Worm (Caenorhabditis elegans) whole organism, L4/young adult: ENCODE measurements around the gene Y38C1AA.7.

Experiments
- W03F9.2 ChIP-seq: fragments of 150-350 bp; optimal IDR thresholded peaks from 2 replicates; lab custom pipeline; 2014; ENCODE audit warnings: missing biosample characterization, missing genetic modification characterization
- dao-5 ChIP-seq: sonication (generic microtip); optimal IDR thresholded peaks from 2 replicates; lab custom pipeline; 2016; ENCODE audit warnings: missing genotype, missing genetic modification characterization, moderate library complexity, missing compliant biosample characterization
- him-1 ChIP-seq: sonication (generic microtip); optimal IDR thresholded peaks from 2 replicates; lab custom pipeline; 2016; ENCODE audit warnings: missing genotype, missing genetic modification reagents, missing genetic modification characterization, missing compliant biosample characterization

ce11 chrIV:118786-119185 is 40.0 kb upstream of the Y38C1AA.7 start:
- no peak for TF ChIP-seq W03F9.2 (tag; lab: Kevin White, UChicago)
- TF ChIP-seq dao-5 (tag; lab: Kevin White, UChicago) = no peak
- no peak for TF ChIP-seq him-1 (tag; lab: Kevin White, UChicago)
